Worm (Caenorhabditis elegans) whole organism, L1 larva: ENCODE measurements around the gene C49F8.3.

Experiments used
- C04F5.9 ChIP-seq: sonication (generic microtip); optimal IDR thresholded peaks from 2 replicates; lab custom pipeline; 2016; ENCODE audit warnings: missing genetic modification characterization, missing compliant biosample characterization
- C16A3.4 ChIP-seq: fragments of 150-350 bp; optimal IDR thresholded peaks from 2 replicates; lab custom pipeline; 2014; ENCODE audit warnings: missing biosample characterization, missing genetic modification characterization
- C34B4.2 ChIP-seq: sonication (generic microtip); optimal IDR thresholded peaks from 2 replicates; lab custom pipeline; 2017; ENCODE audit warnings: mild to moderate bottlenecking, missing genetic modification characterization, missing compliant biosample characterization
- Y116A8C.19 ChIP-seq: sonication (generic microtip); optimal IDR thresholded peaks from 2 replicates; lab custom pipeline; 2016; ENCODE audit warnings: missing compliant biosample characterization, missing genetic modification characterization, borderline replicate concordance
- aha-1 ChIP-seq: fragments of 150-350 bp; optimal IDR thresholded peaks from 2 replicates; lab custom pipeline; 2014; ENCODE audit warnings: missing biosample characterization, missing genetic modification characterization
- blmp-1 ChIP-seq: fragments of 150-350 bp; optimal IDR thresholded peaks from 2 replicates; lab custom pipeline; 2014; ENCODE audit warnings: missing biosample characterization, missing genetic modification characterization
- ceh-82 ChIP-seq, 3 experiments: fragments of 150-350 bp in 1 of 3; sonication (generic microtip) in 2 of 3; optimal IDR thresholded peaks; 2 replicates each; lab custom pipeline; 2014 to 2017; ENCODE audit warnings: missing biosample characterization in 3 of 3, missing genetic modification characterization in 3 of 3
- ces-1 ChIP-seq: fragments of 150-350 bp; optimal IDR thresholded peaks from 2 replicates; lab custom pipeline; 2014; ENCODE audit warnings: missing biosample characterization, missing genetic modification reagents, missing genetic modification characterization
- efl-1 ChIP-seq, 4 experiments: fragments of 150-350 bp; optimal IDR thresholded peaks in 3 of 4; peaks in 1 of 4; 1 replicate in 1 of 4; 2 replicates in 3 of 4; lab custom pipeline; 2014; ENCODE audit warnings: missing biosample characterization in 2 of 4, missing genetic modification characterization in 2 of 4, missing genetic modification reagents in 2 of 4
- egl-13 ChIP-seq: sonication (generic microtip); optimal IDR thresholded peaks from 2 replicates; lab custom pipeline; 2016; ENCODE audit warnings: missing genotype, missing genetic modification reagents, missing genetic modification characterization, missing compliant biosample characterization
- elt-2 ChIP-seq: sonication (generic microtip); optimal IDR thresholded peaks from 2 replicates; lab custom pipeline; 2016; ENCODE audit warnings: missing genetic modification characterization, mild to moderate bottlenecking, inconsistent platforms, missing compliant biosample characterization, missing genetic modification reagents
- ets-5 ChIP-seq: fragments of 200-800 bp; sonication (Bioruptor generic); IDR thresholded peaks from 2 replicates; pipeline ENCODE4 v1.3.6; 2022; ENCODE audit warnings: missing genetic modification characterization, missing compliant biosample characterization
- fkh-8 ChIP-seq: sonication (generic microtip); optimal IDR thresholded peaks from 2 replicates; lab custom pipeline; 2016; ENCODE audit warnings: mild to moderate bottlenecking, missing genetic modification characterization, missing compliant biosample characterization
- hlh-17 ChIP-seq: fragments of 200-800 bp; sonication (Bioruptor generic); optimal IDR thresholded peaks from 2 replicates; lab custom pipeline; 2018; ENCODE audit warnings: missing genetic modification characterization, mild to moderate bottlenecking, missing compliant biosample characterization, moderate library complexity, borderline replicate concordance
- hpl-2 ChIP-seq: fragments of 150-350 bp; optimal IDR thresholded peaks from 2 replicates; lab custom pipeline; 2014; ENCODE audit warnings: missing biosample characterization, missing genetic modification reagents, missing genetic modification characterization
- isw-1 ChIP-seq: fragments of 200-800 bp; sonication (Bioruptor generic); IDR thresholded peaks from 2 replicates; pipeline ENCODE4 v1.3.6; 2022; ENCODE audit warnings: missing genetic modification characterization, missing compliant biosample characterization
- lin-14 ChIP-seq: fragments of 200-800 bp; sonication (Bioruptor generic); optimal IDR thresholded peaks from 2 replicates; lab custom pipeline; 2018; ENCODE audit warnings: mild to moderate bottlenecking, missing genetic modification characterization, moderate library complexity, missing compliant biosample characterization
- lin-15B ChIP-seq: fragments of 150-350 bp; sonication (generic microtip); optimal IDR thresholded peaks from 3 replicates; lab custom pipeline; 2014; ENCODE audit warnings: missing biosample characterization, missing genetic modification characterization
- lin-39 ChIP-seq: fragments of 150-350 bp; optimal IDR thresholded peaks from 2 replicates; lab custom pipeline; 2014; ENCODE audit warnings: missing biosample characterization, missing genetic modification reagents, missing genetic modification characterization
- lsy-2 ChIP-seq, 2 experiments: fragments of 150-350 bp; optimal IDR thresholded peaks; 2 replicates each; lab custom pipeline; 2014; ENCODE audit warnings: missing biosample characterization in 2 of 2, missing genetic modification characterization in 2 of 2
- nhr-11 ChIP-seq: fragments of 150-350 bp; optimal IDR thresholded peaks from 2 replicates; lab custom pipeline; 2014; ENCODE audit warnings: missing biosample characterization, missing genetic modification characterization
- nhr-12 ChIP-seq: sonication (generic microtip); optimal IDR thresholded peaks from 2 replicates; lab custom pipeline; 2017; ENCODE audit warnings: missing biosample characterization, missing genetic modification characterization
- nhr-20 ChIP-seq: sonication (generic microtip); optimal IDR thresholded peaks from 2 replicates; lab custom pipeline; 2016; ENCODE audit warnings: mild to moderate bottlenecking, missing genetic modification characterization, missing compliant biosample characterization
- nhr-237 ChIP-seq: fragments of 150-350 bp; optimal IDR thresholded peaks from 2 replicates; lab custom pipeline; 2014; ENCODE audit warnings: missing biosample characterization, missing genetic modification characterization
- nhr-47 ChIP-seq: sonication (generic microtip); optimal IDR thresholded peaks from 2 replicates; lab custom pipeline; 2016; ENCODE audit warnings: mild to moderate bottlenecking, missing genetic modification characterization, moderate library complexity, missing compliant biosample characterization
- nhr-71 ChIP-seq: sonication (generic microtip); optimal IDR thresholded peaks from 2 replicates; lab custom pipeline; 2016; ENCODE audit warnings: mild to moderate bottlenecking, missing genetic modification characterization, moderate library complexity, missing compliant biosample characterization
- pag-3 ChIP-seq: sonication (generic microtip); optimal IDR thresholded peaks from 2 replicates; lab custom pipeline; 2017; ENCODE audit warnings: missing genetic modification characterization, mild to moderate bottlenecking, missing compliant biosample characterization, antibody characterized with exemption, borderline replicate concordance; ENCODE audit not compliant: insufficient read depth
- pax-3 ChIP-seq: fragments of 200-800 bp; sonication (Bioruptor generic); optimal IDR thresholded peaks from 2 replicates; lab custom pipeline; 2018; ENCODE audit warnings: mild to moderate bottlenecking, missing genetic modification characterization, moderate library complexity, missing compliant biosample characterization
- rnt-1 ChIP-seq: sonication (generic microtip); optimal IDR thresholded peaks from 2 replicates; lab custom pipeline; 2016; ENCODE audit warnings: mild to moderate bottlenecking, missing genetic modification characterization, moderate library complexity, missing compliant biosample characterization
- skn-1 ChIP-seq: fragments of 150-350 bp; optimal IDR thresholded peaks from 2 replicates; lab custom pipeline; 2014; ENCODE audit warnings: missing biosample characterization, missing genetic modification characterization
- snu-23 ChIP-seq: sonication (generic microtip); optimal IDR thresholded peaks from 2 replicates; lab custom pipeline; 2016; ENCODE audit warnings: missing genetic modification characterization, missing compliant biosample characterization
- swsn-7 ChIP-seq: sonication (generic microtip); optimal IDR thresholded peaks from 2 replicates; lab custom pipeline; 2016; ENCODE audit warnings: missing genetic modification characterization, missing compliant biosample characterization
- tlp-1 ChIP-seq: fragments of 150-350 bp; optimal IDR thresholded peaks from 2 replicates; lab custom pipeline; 2014; ENCODE audit warnings: missing biosample characterization, missing genetic modification characterization
- unc-130 ChIP-seq: fragments of 150-350 bp; optimal IDR thresholded peaks from 2 replicates; lab custom pipeline; 2017; ENCODE audit warnings: missing biosample characterization, missing genetic modification characterization, inconsistent platforms
- unc-30 ChIP-seq: sonication (generic microtip); optimal IDR thresholded peaks from 2 replicates; lab custom pipeline; 2017; ENCODE audit warnings: missing biosample characterization, missing genetic modification characterization
- unc-98 ChIP-seq: fragments of 200-800 bp; sonication (Bioruptor generic); IDR thresholded peaks from 2 replicates; pipeline ENCODE4 v1.3.6; 2022; ENCODE audit warnings: missing genetic modification characterization, missing compliant biosample characterization
- vab-15 ChIP-seq: sonication (generic microtip); optimal IDR thresholded peaks from 2 replicates; lab custom pipeline; 2017; ENCODE audit warnings: missing genotype, mild to moderate bottlenecking, missing genetic modification characterization, missing compliant biosample characterization
- zag-1 ChIP-seq: fragments of 150-350 bp; optimal IDR thresholded peaks from 2 replicates; lab custom pipeline; 2014; ENCODE audit warnings: missing biosample characterization, missing genetic modification characterization
- zip-4 ChIP-seq: fragments of 200-800 bp; sonication (Bioruptor generic); optimal IDR thresholded peaks from 2 replicates; lab custom pipeline; 2018; ENCODE audit warnings: mild to moderate bottlenecking, missing genetic modification characterization, moderate library complexity, missing compliant biosample characterization
- ztf-11 ChIP-seq, 2 experiments: sonication (generic microtip); optimal IDR thresholded peaks; 2 replicates each; lab custom pipeline; 2016 to 2017; ENCODE audit warnings: missing genetic modification characterization in 2 of 2, missing biosample characterization in 1 of 2, missing compliant biosample characterization in 1 of 2

C49F8.3 gene

ce11 chrX:13340970-13341369 lies 46.4 kb downstream of the C49F8.3 start (continued):
- no peak for TF ChIP-seq lin-15B (tag; lab: Kevin White, UChicago)
- peak; percentile 59 for TF ChIP-seq snu-23 (GFP tag; lab: Kevin White, UChicago)
- peak; percentile 81 for TF ChIP-seq lin-14 (GFP tag; lab: Kevin White, UChicago)
- peak; percentile 25 for TF ChIP-seq lin-39 (tag; lab: Kevin White, UChicago)
- TF ChIP-seq vab-15 (tag; lab: Kevin White, UChicago) = no peak
- TF ChIP-seq aha-1 (tag; lab: Kevin White, UChicago) = no peak
- no peak for TF ChIP-seq egl-13 (tag; lab: Kevin White, UChicago)
- peak; percentile 64 for TF ChIP-seq pag-3
- no peak for TF ChIP-seq unc-30 (tag; lab: Kevin White, UChicago)
- no peak for TF ChIP-seq nhr-11
- no peak for TF ChIP-seq swsn-7
- TF ChIP-seq fkh-8 (tag; lab: Kevin White, UChicago) = no peak
- TF ChIP-seq ces-1 (GFP tag; lab: Kevin White, UChicago) = no peak
- TF ChIP-seq pax-3 (tag; lab: Kevin White, UChicago) = no peak
- peak; percentile 49 for TF ChIP-seq nhr-20 (tag; lab: Kevin White, UChicago)
- no peak for TF ChIP-seq ceh-82 (tag; optimal IDR thresholded peaks at IDR 0.05; lab: Kevin White, UChicago)
- no peak for TF ChIP-seq Y116A8C.19 (tag; lab: Kevin White, UChicago)
- no peak for TF ChIP-seq tlp-1 (tag; lab: Kevin White, UChicago)
- no peak for TF ChIP-seq isw-1
- TF ChIP-seq lsy-2 (tag; optimal IDR thresholded peaks at IDR 0.05; lab: Kevin White, UChicago) = peak; percentile 10 to 59
- TF ChIP-seq unc-98 (GFP tag; lab: Robert Waterston, UW) = no peak
- TF ChIP-seq rnt-1 (tag; lab: Kevin White, UChicago) = peak; percentile 81
- no peak for TF ChIP-seq zag-1 (tag; lab: Kevin White, UChicago)
- TF ChIP-seq hlh-17 (GFP tag; lab: Kevin White, UChicago) = no peak
- TF ChIP-seq C16A3.4 = no peak
- peak; percentile 19 for TF ChIP-seq unc-130 (tag; lab: Kevin White, UChicago)
- no peak for TF ChIP-seq nhr-47 (tag; lab: Kevin White, UChicago)
- TF ChIP-seq nhr-12 = no peak
- TF ChIP-seq C04F5.9 (tag; lab: Kevin White, UChicago) = no peak

- no peak for TF ChIP-seq ets-5
- no peak for TF ChIP-seq blmp-1 (tag; lab: Kevin White, UChicago)
- TF ChIP-seq nhr-237 (tag; lab: Kevin White, UChicago) = no peak
- no peak for TF ChIP-seq hpl-2
- no peak for TF ChIP-seq C34B4.2
- no peak for TF ChIP-seq tlp-1 (tag; lab: Kevin White, UChicago)
- TF ChIP-seq zag-1 (tag; lab: Kevin White, UChicago) = no peak
- no peak for TF ChIP-seq skn-1
- no peak for TF ChIP-seq ztf-11 (tag; optimal IDR thresholded peaks at IDR 0.05; lab: Kevin White, UChicago)
- TF ChIP-seq efl-1 (optimal IDR thresholded peaks at IDR 0.05; lab: Kevin White, UChicago) = no peak
- TF ChIP-seq efl-1 (GFP tag; optimal IDR thresholded peaks at IDR 0.05 in 1 of 2; lab: Kevin White, UChicago) = peak in 1 of 2 experiments; percentile 21
- no peak for TF ChIP-seq pax-3 (tag; lab: Kevin White, UChicago)
- no peak for TF ChIP-seq rnt-1 (tag; lab: Kevin White, UChicago)
- peak; percentile 66 for TF ChIP-seq elt-2 (tag; lab: Kevin White, UChicago)
- TF ChIP-seq zip-4 (GFP tag; lab: Kevin White, UChicago) = no peak
- peak; percentile 5 for TF ChIP-seq nhr-71 (tag; lab: Kevin White, UChicago)
Observed at ce11 chrX:13339029-13339626, 48.2 kb downstream of the C49F8.3 start.
